Worm (Caenorhabditis elegans): Measurements from ENCODE around the gene C05C10.3.

The C05C10.3 gene

DNA sequence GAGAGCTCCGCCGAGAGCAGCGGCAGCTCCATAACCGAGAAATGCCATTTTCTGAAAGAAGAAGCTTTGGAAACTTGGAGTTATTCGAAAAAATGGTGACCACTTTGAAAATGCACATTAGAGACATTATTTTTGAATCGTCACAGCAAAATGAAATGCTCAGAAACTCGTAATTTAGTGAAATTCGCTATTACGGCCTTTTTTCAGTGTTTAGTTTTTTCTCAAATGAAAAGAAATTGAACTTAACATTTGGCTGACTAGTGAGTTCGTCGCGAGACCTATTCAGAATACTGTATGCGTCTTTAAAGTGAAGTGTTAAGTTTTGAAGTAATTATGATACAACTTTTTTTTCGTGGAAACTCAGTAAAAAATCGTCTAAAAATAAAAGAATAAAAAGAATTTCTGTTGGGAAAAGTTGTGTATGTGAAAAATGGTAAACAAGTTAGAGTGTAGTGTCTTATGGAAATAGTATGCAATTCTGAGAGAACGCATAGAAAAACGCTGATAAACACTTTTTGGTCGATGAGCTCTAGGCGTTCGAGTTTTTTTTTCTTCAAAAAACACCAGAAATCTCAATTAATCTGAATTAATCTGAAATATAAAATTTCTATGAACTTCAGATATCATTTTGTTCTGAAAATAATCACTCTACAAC lies 33.9 kb upstream of the C05C10.3 start, which contains the start of gene R53.5:
R53.5 (minus strand) TSS at position 51 of the 655 bp plus-strand sequence.
- TF ChIP-seq F49E8.2 (tag; optimal IDR thresholded peaks at IDR 0.05; ENCODE audit: borderline replicate concordance): no peak
- TF ChIP-seq nhr-41 (GFP tag; IDR thresholded peaks at IDR 0.05): no peak
- no peak for TF ChIP-seq ceh-82 (tag; optimal IDR thresholded peaks at IDR 0.05)
- no peak for TF ChIP-seq zfp-3 (GFP tag; conservative IDR thresholded peaks at IDR 0.05)
- TF ChIP-seq duxl-1 (tag; optimal IDR thresholded peaks at IDR 0.05; ENCODE audit: poor library complexity): no peak
- no peak for TF ChIP-seq set-16 (GFP tag; IDR thresholded peaks at IDR 0.05)
- peak; percentile 39 for TF ChIP-seq T20F7.1 (GFP tag; optimal IDR thresholded peaks at IDR 0.05)
- TF ChIP-seq lin-1 (GFP tag; IDR thresholded peaks at IDR 0.05): no peak
- TF ChIP-seq lin-13 (GFP tag; optimal IDR thresholded peaks at IDR 0.05): no peak
- TF ChIP-seq dve-1 (tag; optimal IDR thresholded peaks at IDR 0.05; ENCODE audit: insufficient read depth): peak; percentile 25
- no peak for TF ChIP-seq madf-9 (GFP tag; conservative IDR thresholded peaks at IDR 0.05)
- no peak for TF ChIP-seq pha-4 (GFP tag; IDR thresholded peaks at IDR 0.05)
- TF ChIP-seq pha-4 (tag; optimal IDR thresholded peaks at IDR 0.05): no peak
- no peak for TF ChIP-seq mdl-1 (tag; optimal IDR thresholded peaks at IDR 0.05)
- no peak for TF ChIP-seq ZK337.2 (GFP tag; IDR thresholded peaks at IDR 0.05)
- TF ChIP-seq lir-3 (tag; optimal IDR thresholded peaks at IDR 0.05): no peak
- TF ChIP-seq nhr-76 (tag; optimal IDR thresholded peaks at IDR 0.05): no peak
- peak; percentile 41 for TF ChIP-seq nhr-28 (tag; optimal IDR thresholded peaks at IDR 0.05)
- peak in 1 of 2 experiments; percentile 22 for TF ChIP-seq unc-62 (GFP tag; optimal IDR thresholded peaks at IDR 0.05 in 1 of 2)
- no peak for TF ChIP-seq unc-62 (tag; optimal IDR thresholded peaks at IDR 0.05)
- no peak for TF ChIP-seq zip-11 (GFP tag; IDR thresholded peaks at IDR 0.05)
- no peak for TF ChIP-seq lin-15B (tag; optimal IDR thresholded peaks at IDR 0.05)
- no peak for TF ChIP-seq dmd-6 (GFP tag; IDR thresholded peaks at IDR 0.05)
- no peak for TF ChIP-seq tag-97 (GFP tag; IDR thresholded peaks at IDR 0.05)
- TF ChIP-seq hmg-1.1 (GFP tag; IDR thresholded peaks at IDR 0.05): no peak
- TF ChIP-seq daf-16 (GFP tag; optimal IDR thresholded peaks at IDR 0.05): peak in 1 of 2 experiments; percentile 59
- peak; percentile 91 for TF ChIP-seq daf-16 (tag; optimal IDR thresholded peaks at IDR 0.05)
- TF ChIP-seq lim-7 (GFP tag; IDR thresholded peaks at IDR 0.05): no peak
- TF ChIP-seq lsy-2 (tag; optimal IDR thresholded peaks at IDR 0.05): peak in 1 of 2 experiments; percentile 41
- TF ChIP-seq unc-130 (GFP tag; optimal IDR thresholded peaks at IDR 0.05): no peak
- TF ChIP-seq D1046.2 (GFP tag; IDR thresholded peaks at IDR 0.05): no peak
- no peak for TF ChIP-seq ceh-62 (tag; optimal IDR thresholded peaks at IDR 0.05)
- peak; percentile 3 for TF ChIP-seq pqm-1 (tag; optimal IDR thresholded peaks at IDR 0.05)
- TF ChIP-seq lin-38 (GFP tag; IDR thresholded peaks at IDR 0.05): 0 out of 2 replicates have a peak, but pooled peaks have one; percentile 14
- TF ChIP-seq nhr-77 (tag; optimal IDR thresholded peaks at IDR 0.05): peak; percentile 22
- TF ChIP-seq hlh-11 (tag; optimal IDR thresholded peaks at IDR 0.05): no peak
- no peak for TF ChIP-seq spr-1 (tag; optimal IDR thresholded peaks at IDR 0.05)
- no peak for TF ChIP-seq attf-4 (tag; optimal IDR thresholded peaks at IDR 0.05)
- no peak for TF ChIP-seq ama-1 (optimal IDR thresholded peaks at IDR 0.05)
- no peak for TF ChIP-seq unc-39 (tag; optimal IDR thresholded peaks at IDR 0.05)
- TF ChIP-seq ces-1 (GFP tag; optimal IDR thresholded peaks at IDR 0.05): no peak

DNA sequence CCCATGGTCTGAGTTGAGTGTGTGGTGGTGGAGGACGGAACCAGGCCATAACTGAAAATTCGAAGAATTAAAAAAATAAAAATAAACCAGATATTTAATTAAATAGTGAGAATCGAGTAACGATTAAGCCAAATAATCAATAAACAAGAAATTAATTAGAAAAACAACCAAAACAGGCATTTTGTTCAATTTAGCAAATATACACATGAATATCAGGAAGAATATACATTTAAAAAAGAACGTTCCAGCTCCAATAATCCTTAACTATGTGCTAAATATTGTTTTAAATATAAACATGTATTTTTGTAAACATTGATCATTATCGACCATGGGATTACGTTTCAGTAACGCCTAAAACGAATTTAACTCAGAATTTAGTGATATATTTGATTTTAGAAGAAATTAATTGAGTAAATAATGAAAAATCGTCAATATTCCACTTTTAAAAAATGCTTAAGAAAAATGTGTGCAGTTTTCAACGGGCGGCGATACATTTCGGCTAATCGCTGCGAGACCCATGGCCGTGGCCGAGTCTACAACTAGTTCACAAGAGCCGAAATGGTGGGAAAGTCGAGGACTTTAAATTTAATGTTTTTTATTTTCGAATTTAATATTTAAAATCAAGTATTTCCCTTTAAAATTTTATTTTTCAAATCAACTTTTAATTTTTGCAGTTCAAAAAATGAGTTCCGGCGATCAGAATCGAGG lies 31.5 kb upstream of the C05C10.3 start, which contains the start of the genes R53.4 and psf-1:
R53.4 (minus strand) TSS at position 51 of the 708 bp plus-strand sequence.
psf-1 (plus strand) TSS at position 675 of the 708 bp plus-strand sequence.
- TF ChIP-seq F49E8.2 (tag; optimal IDR thresholded peaks at IDR 0.05; ENCODE audit: borderline replicate concordance): no peak
- TF ChIP-seq dmd-6 (GFP tag; IDR thresholded peaks at IDR 0.05): peak; percentile 30; the same call in 1 of the 2 replicates
- TF ChIP-seq nhr-77 (tag; optimal IDR thresholded peaks at IDR 0.05): peak; percentile 31
- TF ChIP-seq ceh-62 (tag; optimal IDR thresholded peaks at IDR 0.05): no peak
- TF ChIP-seq dve-1 (tag; optimal IDR thresholded peaks at IDR 0.05; ENCODE audit: insufficient read depth): peak; percentile 43
- TF ChIP-seq lin-38 (GFP tag; IDR thresholded peaks at IDR 0.05): peak; percentile 56
- no peak for TF ChIP-seq ceh-28 (tag; optimal IDR thresholded peaks at IDR 0.05)
- TF ChIP-seq snpc-4 (tag; optimal IDR thresholded peaks at IDR 0.05): no peak
- no peak for TF ChIP-seq lin-29 (GFP tag; IDR thresholded peaks at IDR 0.05)
- peak; percentile 30; the same call in 1 of the 2 replicates for TF ChIP-seq vab-7 (GFP tag; IDR thresholded peaks at IDR 0.05)
- TF ChIP-seq skn-1 (tag; optimal IDR thresholded peaks at IDR 0.05): no peak
- no peak for TF ChIP-seq F37D6.2 (tag; optimal IDR thresholded peaks at IDR 0.05)
- TF ChIP-seq T20F7.1 (GFP tag; optimal IDR thresholded peaks at IDR 0.05): peak; percentile 60
- TF ChIP-seq nhr-111 (GFP tag; optimal IDR thresholded peaks at IDR 0.05): no peak
- TF ChIP-seq spr-3 (GFP tag; optimal IDR thresholded peaks at IDR 0.05): no peak
- TF ChIP-seq nhr-28 (tag; optimal IDR thresholded peaks at IDR 0.05): peak; percentile 40
- TF ChIP-seq hmg-1.1 (GFP tag; IDR thresholded peaks at IDR 0.05): peak; percentile 61
- TF ChIP-seq hif-1 (tag; optimal IDR thresholded peaks at IDR 0.05): peak in 1 of 2 experiments; percentile 82

All from whole organism, L4 larva.